Worm (Caenorhabditis elegans): ENCODE results near the gene F49C5.16.

DNA sequence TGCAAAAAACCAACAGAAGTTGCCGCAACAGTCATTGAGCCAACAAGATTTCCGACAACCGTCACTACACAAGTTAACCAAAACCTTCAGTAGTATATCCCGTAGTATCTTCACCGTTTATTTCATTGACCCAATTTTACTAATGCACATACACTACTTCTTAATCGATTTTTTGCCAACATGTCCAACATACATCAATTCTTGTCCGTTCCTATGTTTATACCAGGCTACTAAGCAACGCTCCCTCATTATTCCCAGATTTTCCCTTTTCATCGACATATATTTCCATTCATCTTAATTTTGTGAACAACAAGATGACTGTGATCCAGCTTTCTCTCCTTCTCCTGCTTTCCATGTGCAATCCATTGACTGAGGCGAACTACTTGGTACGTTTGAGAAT lies 18.2 kb downstream of the F49C5.16 start, which contains the start of gene F49C5.7:
- TF ChIP-seq F55B11.4 (tag; optimal IDR thresholded peaks at IDR 0.05; ENCODE audit: borderline replicate concordance, insufficient read depth) (no peak), egl-44 (GFP tag; IDR thresholded peaks at IDR 0.05) (no peak), lin-35 (GFP tag; optimal IDR thresholded peaks at IDR 0.05) (no peak), B0336.3 (GFP tag; IDR thresholded peaks at IDR 0.05) (no peak), ama-1 (optimal IDR thresholded peaks at IDR 0.05) (no peak), ama-1 (GFP tag; optimal IDR thresholded peaks at IDR 0.05) (no peak), unc-62 (GFP tag; optimal IDR thresholded peaks at IDR 0.05) (no peak), ccch-3 (GFP tag; optimal IDR thresholded peaks at IDR 0.05) (no peak), hsf-1 (GFP tag; IDR thresholded peaks at IDR 0.05) (no peak), lin-26 (GFP tag; IDR thresholded peaks at IDR 0.05) (no peak), hlh-12 (tag; optimal IDR thresholded peaks at IDR 0.05) (no peak)

Measured in whole organism, young adult.